Fruit fly (Drosophila melanogaster): ENCODE data around the gene Prx5.
A peak's percentile ranks its signal among the peaks of the same experiment; 100 is the strongest.

The Prx5 gene

dm6 chr3R:18171983-18172967, 5.2 kb upstream of the Prx5 start:
- TF ChIP-seq CTCF (optimal IDR thresholded peaks at IDR 0.05) = no peak

dm6 chr3R:18169982-18170531, 3.0 kb upstream of the Prx5 start:
- TF ChIP-seq CTCF (optimal IDR thresholded peaks at IDR 0.05) (no peak), CG8478 (optimal IDR thresholded peaks at IDR 0.05) (no peak)

- TF ChIP-seq CG8478 (optimal IDR thresholded peaks at IDR 0.05) (no peak), CTCF (optimal IDR thresholded peaks at IDR 0.05) (no peak)
Measured at dm6 chr3R:18168929-18169350, 1.9 kb upstream of the Prx5 start.

dm6 chr3R:18168398-18168797, 1.3 kb upstream of the Prx5 start:
- peak in 1 of 2 experiments; percentile 27 for TF ChIP-seq CTCF (optimal IDR thresholded peaks at IDR 0.05)
- no peak for TF ChIP-seq CG8478 (optimal IDR thresholded peaks at IDR 0.05)

dm6 chr3R:18167416-18168237, 554 bp upstream of the Prx5 start, which contains the start of gene wrd:
wrd (plus strand) TSS chr3R:18167757.
- no peak for TF ChIP-seq CTCF (optimal IDR thresholded peaks at IDR 0.05)
- no peak for TF ChIP-seq CG8478 (optimal IDR thresholded peaks at IDR 0.05)

- no peak for TF ChIP-seq CG8478 (optimal IDR thresholded peaks at IDR 0.05)
Measured at dm6 chr3R:18166261-18166720, 782 bp downstream of the Prx5 start.

- TF ChIP-seq CTCF (optimal IDR thresholded peaks at IDR 0.05) = no peak
- no peak for TF ChIP-seq CG8478 (optimal IDR thresholded peaks at IDR 0.05)
Measured at dm6 chr3R:18164052-18164722, 2.9 kb downstream of the Prx5 start, which contains the start of the genes CG7218 and Cbp20. CG7218 (minus strand) TSS chr3R:18164397. Cbp20 (plus strand) TSS chr3R:18164661.

- TF ChIP-seq CG8478 (optimal IDR thresholded peaks at IDR 0.05) = no peak
- no peak for TF ChIP-seq CTCF (optimal IDR thresholded peaks at IDR 0.05)
Measured at dm6 chr3R:18160165-18160814, 6.8 kb downstream of the Prx5 start.

dm6 chr3R:18158401-18158800, 8.7 kb downstream of the Prx5 start, which contains the start of gene CG14315:
CG14315 (plus strand) TSS chr3R:18158701.
- TF ChIP-seq CG8478 (optimal IDR thresholded peaks at IDR 0.05) = no peak
- TF ChIP-seq CTCF (optimal IDR thresholded peaks at IDR 0.05) = no peak

- TF ChIP-seq CTCF (optimal IDR thresholded peaks at IDR 0.05) (no peak), CG8478 (optimal IDR thresholded peaks at IDR 0.05) (no peak)
Measured at dm6 chr3R:18157459-18157858, 9.6 kb downstream of the Prx5 start.

- TF ChIP-seq CG8478 (optimal IDR thresholded peaks at IDR 0.05) = no peak
- TF ChIP-seq CTCF (optimal IDR thresholded peaks at IDR 0.05) = no peak
Measured at dm6 chr3R:18156608-18157007, 10.5 kb downstream of the Prx5 start.

- TF ChIP-seq CTCF (optimal IDR thresholded peaks at IDR 0.05) (no peak), CG8478 (optimal IDR thresholded peaks at IDR 0.05) (no peak)
Measured at dm6 chr3R:18153698-18154097, 13.4 kb downstream of the Prx5 start.

dm6 chr3R:18151820-18152219, 15.3 kb downstream of the Prx5 start, which contains the start of gene CG14316:
CG14316 (plus strand) TSS chr3R:18152120.
- TF ChIP-seq CTCF (optimal IDR thresholded peaks at IDR 0.05) (no peak), CG8478 (optimal IDR thresholded peaks at IDR 0.05) (no peak)

- no peak for TF ChIP-seq CG8478 (optimal IDR thresholded peaks at IDR 0.05)
- no peak for TF ChIP-seq CTCF (optimal IDR thresholded peaks at IDR 0.05)
Measured at dm6 chr3R:18146629-18147028, 20.4 kb downstream of the Prx5 start.
